Worm (Caenorhabditis elegans) whole organism, L2 larva: ENCODE measurements around the gene irld-45.

Experiments
- C34F6.9 ChIP-seq: fragments of 150-350 bp; optimal IDR thresholded peaks from 2 replicates; lab custom pipeline; 2014; ENCODE audit warnings: missing biosample characterization, missing genetic modification characterization
- R02D3.7 ChIP-seq: fragments of 150-350 bp; optimal IDR thresholded peaks from 2 replicates; lab custom pipeline; 2014; ENCODE audit warnings: missing biosample characterization, missing genetic modification characterization
- Y55F3AM.14 ChIP-seq: fragments of 200-800 bp; sonication (Bioruptor generic); optimal IDR thresholded peaks from 2 replicates; lab custom pipeline; 2018; ENCODE audit warnings: mild to moderate bottlenecking, missing genetic modification characterization, missing compliant biosample characterization
- ZK546.5 ChIP-seq: sonication (generic microtip); optimal IDR thresholded peaks from 2 replicates; lab custom pipeline; 2017; ENCODE audit warnings: missing biosample characterization, missing genetic modification characterization
- alr-1 ChIP-seq: fragments of 150-350 bp; optimal IDR thresholded peaks from 2 replicates; lab custom pipeline; 2014; ENCODE audit warnings: missing biosample characterization, missing genetic modification characterization
- aly-2 ChIP-seq: fragments of 150-350 bp; optimal IDR thresholded peaks from 2 replicates; lab custom pipeline; 2014; ENCODE audit warnings: missing biosample characterization, missing genetic modification characterization
- ama-1 ChIP-seq: fragments of 150-350 bp; optimal IDR thresholded peaks from 2 replicates; lab custom pipeline; 2018; ENCODE audit warnings: inconsistent platforms
- ceh-16 ChIP-seq: fragments of 150-350 bp; optimal IDR thresholded peaks from 2 replicates; lab custom pipeline; 2014; ENCODE audit warnings: missing biosample characterization, missing genetic modification characterization
- crh-2 ChIP-seq: sonication (generic microtip); optimal IDR thresholded peaks from 2 replicates; lab custom pipeline; 2017; ENCODE audit warnings: missing biosample characterization, missing genetic modification characterization
- dmd-4 ChIP-seq: sonication (generic microtip); optimal IDR thresholded peaks from 2 replicates; lab custom pipeline; 2017; ENCODE audit warnings: missing biosample characterization, missing genetic modification characterization
- elt-3 ChIP-seq: sonication (generic microtip); optimal IDR thresholded peaks from 2 replicates; lab custom pipeline; 2017; ENCODE audit warnings: missing biosample characterization, missing genetic modification characterization
- fos-1 ChIP-seq: fragments of 150-350 bp; optimal IDR thresholded peaks from 2 replicates; lab custom pipeline; 2014; ENCODE audit warnings: missing biosample characterization, missing genetic modification characterization
- gmeb-1 ChIP-seq: fragments of 150-350 bp; optimal IDR thresholded peaks from 2 replicates; lab custom pipeline; 2014; ENCODE audit warnings: missing biosample characterization, missing genetic modification characterization
- lin-13 ChIP-seq: fragments of 150-350 bp; optimal IDR thresholded peaks from 2 replicates; lab custom pipeline; 2014; ENCODE audit warnings: missing biosample characterization, missing genetic modification reagents, missing genetic modification characterization
- lsy-2 ChIP-seq, 2 experiments: fragments of 150-350 bp in 1 of 2; sonication (generic microtip) in 1 of 2; optimal IDR thresholded peaks; 2 replicates each; lab custom pipeline; 2014 to 2017; ENCODE audit warnings: missing biosample characterization in 2 of 2, missing genetic modification characterization in 2 of 2
- mdl-1 ChIP-seq, 2 experiments: fragments of 150-350 bp in 1 of 2; sonication (generic microtip) in 1 of 2; optimal IDR thresholded peaks; 2 replicates each; lab custom pipeline; 2017; ENCODE audit warnings: missing biosample characterization in 2 of 2, missing genetic modification characterization in 2 of 2
- nhr-10 ChIP-seq: sonication (generic microtip); optimal IDR thresholded peaks from 2 replicates; lab custom pipeline; 2017; ENCODE audit warnings: missing biosample characterization, missing genetic modification characterization
- nhr-12 ChIP-seq: fragments of 150-350 bp; optimal IDR thresholded peaks from 2 replicates; lab custom pipeline; 2014; ENCODE audit warnings: missing biosample characterization, missing genetic modification characterization
- nhr-129 ChIP-seq: fragments of 150-350 bp; optimal IDR thresholded peaks from 2 replicates; lab custom pipeline; 2014; ENCODE audit warnings: missing biosample characterization, missing genetic modification characterization
- nhr-21 ChIP-seq: fragments of 150-350 bp; optimal IDR thresholded peaks from 2 replicates; lab custom pipeline; 2014; ENCODE audit warnings: missing biosample characterization, missing genetic modification characterization
- nhr-23 ChIP-seq: fragments of 150-350 bp; optimal IDR thresholded peaks from 2 replicates; lab custom pipeline; 2014; ENCODE audit warnings: missing biosample characterization, missing genetic modification reagents, missing genetic modification characterization
- nhr-237 ChIP-seq: fragments of 150-350 bp; optimal IDR thresholded peaks from 2 replicates; lab custom pipeline; 2014; ENCODE audit warnings: missing biosample characterization, missing genetic modification characterization
- nhr-6 ChIP-seq: fragments of 150-350 bp; optimal IDR thresholded peaks from 2 replicates; lab custom pipeline; 2014; ENCODE audit warnings: missing biosample characterization, missing genetic modification characterization
- sem-4 ChIP-seq: fragments of 150-350 bp; optimal IDR thresholded peaks from 2 replicates; lab custom pipeline; 2014; ENCODE audit warnings: missing biosample characterization, missing genetic modification reagents, missing genetic modification characterization
- skn-1 ChIP-seq: sonication (generic microtip); optimal IDR thresholded peaks from 2 replicates; lab custom pipeline; 2017; ENCODE audit warnings: missing biosample characterization, missing genetic modification characterization
- sma-3 ChIP-seq: sonication (generic microtip); optimal IDR thresholded peaks from 2 replicates; lab custom pipeline; 2016; ENCODE audit warnings: missing genetic modification reagents, missing genetic modification characterization, missing compliant biosample characterization
- sma-9 ChIP-seq, 2 experiments: fragments of 150-350 bp in 1 of 2; sonication (generic microtip) in 1 of 2; optimal IDR thresholded peaks; 2 replicates each; lab custom pipeline; 2014 to 2016; ENCODE audit warnings: missing genetic modification characterization in 2 of 2, mild to moderate bottlenecking in 1 of 2, missing biosample characterization in 1 of 2, missing compliant biosample characterization in 1 of 2, missing genetic modification reagents in 1 of 2, moderate library complexity in 1 of 2
- snpc-4 ChIP-seq: fragments of 150-350 bp; optimal IDR thresholded peaks from 2 replicates; lab custom pipeline; 2014; ENCODE audit warnings: missing biosample characterization, missing genetic modification characterization
- unc-39 ChIP-seq: fragments of 150-350 bp; optimal IDR thresholded peaks from 2 replicates; lab custom pipeline; 2014; ENCODE audit warnings: missing biosample characterization, missing genetic modification characterization
- unc-55 ChIP-seq: fragments of 150-350 bp; sonication (generic microtip); optimal IDR thresholded peaks from 3 replicates; lab custom pipeline; 2014; ENCODE audit warnings: missing biosample characterization, missing genetic modification reagents, missing genetic modification characterization
- unc-62 ChIP-seq: fragments of 150-350 bp; optimal IDR thresholded peaks from 2 replicates; lab custom pipeline; 2014; ENCODE audit warnings: missing biosample characterization, missing genetic modification reagents, missing genetic modification characterization
- zag-1 ChIP-seq: fragments of 150-350 bp; optimal IDR thresholded peaks from 2 replicates; lab custom pipeline; 2014; ENCODE audit warnings: missing biosample characterization, missing genetic modification characterization
- ztf-11 ChIP-seq: sonication (generic microtip); optimal IDR thresholded peaks from 2 replicates; lab custom pipeline; 2017; ENCODE audit warnings: missing biosample characterization, missing genetic modification characterization
- ztf-4 ChIP-seq: fragments of 150-350 bp; optimal IDR thresholded peaks from 2 replicates; lab custom pipeline; 2014; ENCODE audit warnings: missing biosample characterization, missing genetic modification characterization

The irld-45 gene

DNA sequence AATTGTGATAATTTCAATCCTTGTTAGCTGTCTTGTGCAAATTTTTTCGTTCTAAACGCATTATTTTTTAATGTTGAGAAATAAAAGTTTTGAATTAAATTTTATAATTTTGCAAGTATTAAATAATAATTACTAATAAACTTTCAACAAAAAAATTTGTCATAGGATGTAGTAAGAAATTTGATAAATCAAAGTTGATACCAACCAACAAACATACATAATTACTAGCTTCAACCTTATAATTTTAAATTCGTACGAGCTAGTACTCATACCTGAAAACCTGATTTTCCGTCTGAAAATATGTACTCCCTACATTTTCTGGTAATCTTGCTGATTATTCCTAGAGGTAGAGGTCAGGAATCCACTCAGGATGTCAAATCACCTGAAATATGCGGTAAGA, 2.9 kb downstream of the irld-45 start, which contains the start of gene irld-44:
TSS of gene irld-44 (plus strand) at position 301 of the 400 bp plus-strand sequence.
- TF ChIP-seq unc-62 (GFP tag; lab: Kevin White, UChicago) (no peak), lin-13 (GFP tag; lab: Kevin White, UChicago) (no peak), fos-1 (no peak), crh-2 (no peak), C34F6.9 (no peak), nhr-6 (tag; lab: Kevin White, UChicago) (no peak), aly-2 (tag; lab: Kevin White, UChicago) (no peak), sma-9 (GFP tag; optimal IDR thresholded peaks at IDR 0.05; lab: Kevin White, UChicago) (no peak), sma-9 (tag; optimal IDR thresholded peaks at IDR 0.05; lab: Kevin White, UChicago) (no peak), alr-1 (tag; lab: Kevin White, UChicago) (no peak)

DNA sequence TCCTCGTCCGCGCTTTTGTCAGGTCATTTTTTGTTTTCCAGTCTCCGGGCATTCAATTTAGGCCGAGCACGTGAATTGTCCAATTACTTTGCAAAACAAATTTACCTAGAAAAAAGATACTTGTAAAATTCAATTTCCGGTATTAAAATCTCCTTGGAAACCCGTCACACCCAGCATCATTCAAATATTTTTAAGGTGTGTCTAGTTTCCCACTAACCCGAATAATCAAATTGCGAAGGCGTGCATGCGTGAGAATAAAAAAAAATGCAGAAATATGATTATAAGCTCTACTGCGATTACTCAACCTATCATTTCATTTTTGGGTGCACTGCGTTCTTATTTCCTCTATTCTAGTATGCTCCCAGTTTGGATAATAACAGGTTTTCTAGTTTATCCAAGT, 6.7 kb downstream of the irld-45 start, which contains the start of gene irld-11:
TSS of gene irld-11 (plus strand) at position 301 of the 400 bp plus-strand sequence.
- no peak for TF ChIP-seq skn-1 (tag; lab: Kevin White, UChicago)
- TF ChIP-seq lsy-2 (tag; optimal IDR thresholded peaks at IDR 0.05; lab: Kevin White, UChicago) = no peak
- TF ChIP-seq nhr-21 (tag; lab: Kevin White, UChicago) = peak; percentile 16
- TF ChIP-seq fos-1 = no peak
- no peak for TF ChIP-seq nhr-12 (tag; lab: Kevin White, UChicago)
- TF ChIP-seq snpc-4 (tag; lab: Kevin White, UChicago) = no peak
- no peak for TF ChIP-seq C34F6.9
- TF ChIP-seq, all 48 proteins: peak for 1

DNA sequence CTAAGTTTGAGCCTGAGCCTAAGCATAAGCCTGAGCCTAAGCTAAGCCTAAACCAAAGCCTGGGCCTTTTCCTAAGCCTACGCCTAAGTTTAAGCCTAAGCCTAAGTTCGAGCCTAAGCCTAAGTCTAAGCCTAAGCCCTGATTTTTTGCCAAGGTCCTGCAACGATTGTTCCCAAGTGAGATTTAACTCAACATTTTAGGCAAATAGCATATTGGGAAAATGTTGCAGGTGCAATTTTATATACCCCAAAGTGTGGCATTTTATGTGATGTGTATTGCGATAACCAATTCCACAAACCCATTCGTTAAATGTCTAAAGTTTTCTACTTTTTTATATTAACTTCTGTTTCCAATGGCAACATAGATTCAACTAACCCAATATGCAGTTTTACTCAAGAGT, 14.2 kb downstream of the irld-45 start, which contains the start of gene irld-40:
TSS of gene irld-40 (plus strand) at position 301 of the 400 bp plus-strand sequence.
- TF ChIP-seq nhr-129 (tag; lab: Kevin White, UChicago) = no peak
- TF ChIP-seq gmeb-1 (tag; lab: Kevin White, UChicago) = no peak
- TF ChIP-seq elt-3 (tag; lab: Kevin White, UChicago) = no peak
- no peak for TF ChIP-seq ZK546.5 (tag; lab: Kevin White, UChicago)
- TF ChIP-seq lin-13 (GFP tag; lab: Kevin White, UChicago) = no peak
- no peak for TF ChIP-seq crh-2
- no peak for TF ChIP-seq nhr-21 (tag; lab: Kevin White, UChicago)
- TF ChIP-seq C34F6.9 = no peak
- TF ChIP-seq unc-55 (GFP tag; lab: Kevin White, UChicago) = no peak
- no peak for TF ChIP-seq nhr-23
- no peak for TF ChIP-seq ceh-16 (tag; lab: Kevin White, UChicago)
- TF ChIP-seq snpc-4 (tag; lab: Kevin White, UChicago) = no peak
- no peak for TF ChIP-seq mdl-1 (tag; optimal IDR thresholded peaks at IDR 0.05; lab: Kevin White, UChicago)
- TF ChIP-seq nhr-10 = no peak
- no peak for TF ChIP-seq ama-1 (lab: Kevin White, UChicago)
- TF ChIP-seq sma-3 (GFP tag; lab: Kevin White, UChicago) = no peak
- TF ChIP-seq R02D3.7 (tag; lab: Kevin White, UChicago) = no peak
- no peak for TF ChIP-seq unc-39
- no peak for TF ChIP-seq alr-1 (tag; lab: Kevin White, UChicago)
- no peak for TF ChIP-seq nhr-237 (tag; lab: Kevin White, UChicago)

DNA sequence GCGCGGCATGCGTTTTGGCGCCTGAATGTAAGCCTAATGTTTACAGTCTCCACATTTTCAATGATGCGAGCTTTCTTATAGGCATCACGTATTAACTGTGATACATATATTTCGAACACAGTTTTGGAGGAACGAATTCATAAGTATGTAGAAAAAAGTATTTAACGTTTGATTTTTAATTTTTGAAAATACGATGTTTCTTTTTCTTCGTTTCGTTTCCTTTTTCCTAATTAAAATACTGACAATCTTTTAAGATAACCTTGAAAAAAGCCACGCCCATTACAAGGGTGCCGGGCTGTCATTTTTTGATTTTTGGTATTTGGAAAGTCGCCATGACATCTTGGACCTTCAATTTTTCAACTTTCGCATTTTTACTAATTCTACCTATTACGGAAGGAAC, 16.8 kb downstream of the irld-45 start, which contains the start of gene K04F1.9:
TSS of gene K04F1.9 (plus strand) at position 301 of the 400 bp plus-strand sequence.
- TF ChIP-seq nhr-23 = no peak
- no peak for TF ChIP-seq unc-62 (GFP tag; lab: Kevin White, UChicago)
- no peak for TF ChIP-seq lsy-2 (tag; optimal IDR thresholded peaks at IDR 0.05; lab: Kevin White, UChicago)
- TF ChIP-seq fos-1 = no peak
- no peak for TF ChIP-seq ztf-4 (tag; lab: Kevin White, UChicago)
- no peak for TF ChIP-seq elt-3 (tag; lab: Kevin White, UChicago)
- no peak for TF ChIP-seq Y55F3AM.14 (GFP tag; lab: Kevin White, UChicago)
- no peak for TF ChIP-seq crh-2
- TF ChIP-seq R02D3.7 (tag; lab: Kevin White, UChicago) = no peak
- no peak for TF ChIP-seq ama-1 (lab: Kevin White, UChicago)
- TF ChIP-seq dmd-4 (tag; lab: Kevin White, UChicago) = no peak

DNA sequence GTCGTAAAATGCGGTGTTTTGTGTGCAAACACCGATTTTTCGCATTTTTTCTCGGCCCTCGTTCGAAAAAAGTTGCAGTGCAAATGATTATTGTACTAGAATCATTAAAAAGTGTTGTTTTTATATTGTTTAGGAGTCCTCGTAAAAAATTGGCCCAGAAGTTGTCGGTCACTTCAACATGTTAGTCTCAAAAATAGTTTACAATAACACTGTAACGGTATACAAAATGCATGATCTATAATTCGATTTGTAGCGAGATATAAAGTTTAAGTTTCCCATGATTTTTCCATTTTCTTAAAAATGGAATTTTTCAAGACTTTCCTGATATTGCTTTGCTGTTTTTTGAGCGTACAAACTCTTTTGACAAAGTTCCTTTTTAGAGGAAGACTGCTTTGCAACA, 18.8 kb downstream of the irld-45 start, which contains the start of gene K04F1.8:
TSS of gene K04F1.8 (plus strand) at position 301 of the 400 bp plus-strand sequence.
- TF ChIP-seq gmeb-1 (tag; lab: Kevin White, UChicago) (no peak), ztf-4 (tag; lab: Kevin White, UChicago) (no peak), nhr-237 (tag; lab: Kevin White, UChicago) (no peak), fos-1 (no peak), zag-1 (tag; lab: Kevin White, UChicago) (no peak), ztf-11 (tag; lab: Kevin White, UChicago) (no peak), aly-2 (tag; lab: Kevin White, UChicago) (no peak), sem-4 (tag; lab: Kevin White, UChicago) (no peak)
